Worm (Caenorhabditis elegans) whole organism, L4 larva: ENCODE measurements around the gene nhr-105.

Experiments used
- F37D6.2 ChIP-seq: sonication (generic microtip); optimal IDR thresholded peaks from 2 replicates; lab custom pipeline; 2016; ENCODE audit warnings: mild to moderate bottlenecking, missing genetic modification characterization, missing compliant biosample characterization
- F44E2.7 ChIP-seq: fragments of 200-800 bp; sonication (Bioruptor generic); IDR thresholded peaks from 2 replicates; pipeline ENCODE4 v2.1.2; 2022; ENCODE audit warnings: missing genetic modification characterization, missing compliant biosample characterization
- F49E8.2 ChIP-seq: sonication (generic microtip); optimal IDR thresholded peaks from 2 replicates; lab custom pipeline; 2016; ENCODE audit warnings: missing compliant biosample characterization, mild to moderate bottlenecking, missing genetic modification characterization, borderline replicate concordance
- T20F7.1 ChIP-seq: fragments of 200-800 bp; sonication (Bioruptor generic); optimal IDR thresholded peaks from 2 replicates; lab custom pipeline; 2018; ENCODE audit warnings: mild to moderate bottlenecking, missing genetic modification characterization, missing compliant biosample characterization
- T26A8.4 ChIP-seq: fragments of 200-800 bp; sonication (Bioruptor generic); IDR thresholded peaks from 2 replicates; pipeline ENCODE4 v1.3.6; 2022; ENCODE audit warnings: missing genetic modification characterization, missing compliant biosample characterization
- Y105C5A.15 ChIP-seq: fragments of 200-800 bp; sonication (Bioruptor generic); IDR thresholded peaks from 2 replicates; pipeline ENCODE4 v1.3.6; 2022; ENCODE audit warnings: missing genetic modification characterization, missing compliant biosample characterization
- Y5F2A.4 ChIP-seq: fragments of 200-800 bp; sonication (Bioruptor generic); optimal IDR thresholded peaks from 2 replicates; lab custom pipeline; 2018; ENCODE audit warnings: mild to moderate bottlenecking, missing genetic modification characterization, missing compliant biosample characterization
- aha-1 ChIP-seq: fragments of 150-350 bp; peaks from one replicate; lab custom pipeline; 2014; ENCODE audit warnings: missing biosample characterization, missing genetic modification characterization
- ama-1 ChIP-seq: fragments of 150-350 bp; optimal IDR thresholded peaks from 2 replicates; lab custom pipeline; 2014; ENCODE audit warnings: inconsistent platforms, mixed read lengths
- ces-1 ChIP-seq: fragments of 150-350 bp; sonication (generic microtip); optimal IDR thresholded peaks from 4 replicates; lab custom pipeline; 2014; ENCODE audit warnings: missing biosample characterization, missing genetic modification reagents, missing genetic modification characterization
- ctbp-1 ChIP-seq: fragments of 200-800 bp; sonication (Bioruptor generic); IDR thresholded peaks from 2 replicates; pipeline ENCODE4 v1.3.6; 2022; ENCODE audit warnings: missing genetic modification reagents, missing genetic modification characterization, missing compliant biosample characterization
- daf-12 ChIP-seq: fragments of 150-350 bp; optimal IDR thresholded peaks from 2 replicates; lab custom pipeline; 2014; ENCODE audit warnings: missing biosample characterization, missing genetic modification reagents, missing genetic modification characterization
- daf-16 ChIP-seq, 3 experiments: sonication (generic microtip); optimal IDR thresholded peaks; 2 replicates each; lab custom pipeline; 2016 to 2017; ENCODE audit warnings: missing genetic modification characterization in 3 of 3, missing genetic modification reagents in 3 of 3, mild to moderate bottlenecking in 2 of 3, missing compliant biosample characterization in 2 of 3, missing biosample characterization in 1 of 3, moderate library complexity in 1 of 3
- dmd-6 ChIP-seq: fragments of 200-800 bp; sonication (Bioruptor generic); IDR thresholded peaks from 2 replicates; pipeline ENCODE4 v1.3.6; 2022; ENCODE audit warnings: missing genetic modification reagents, missing genetic modification characterization, missing compliant biosample characterization
- dmd-9 ChIP-seq: fragments of 200-800 bp; sonication (Bioruptor generic); IDR thresholded peaks from 2 replicates; pipeline ENCODE4 v1.3.6; 2022; ENCODE audit warnings: missing genetic modification reagents, missing genetic modification characterization, missing compliant biosample characterization
- dpl-1 ChIP-seq: fragments of 150-350 bp; optimal IDR thresholded peaks from 2 replicates; lab custom pipeline; 2014; ENCODE audit warnings: missing biosample characterization, missing genetic modification reagents, missing genetic modification characterization
- dve-1 ChIP-seq: sonication (generic microtip); optimal IDR thresholded peaks from 2 replicates; lab custom pipeline; 2017; ENCODE audit warnings: antibody characterized with exemption, mild to moderate bottlenecking, missing genetic modification characterization, missing compliant biosample characterization; ENCODE audit not compliant: insufficient read depth
- egl-27 ChIP-seq: sonication (generic microtip); optimal IDR thresholded peaks from 3 replicates; lab custom pipeline; 2017; ENCODE audit warnings: missing biosample characterization, missing genetic modification reagents, missing genetic modification characterization
- fkh-10 ChIP-seq: fragments of 150-350 bp; optimal IDR thresholded peaks from 2 replicates; lab custom pipeline; 2014; ENCODE audit warnings: missing biosample characterization, missing genetic modification reagents, missing genetic modification characterization
- hif-1 ChIP-seq, 2 experiments: sonication (generic microtip); optimal IDR thresholded peaks; 2 replicates each; lab custom pipeline; 2016 to 2017; ENCODE audit warnings: missing compliant biosample characterization in 2 of 2, missing genetic modification characterization in 2 of 2, missing genetic modification reagents in 2 of 2, missing genotype in 2 of 2, mild to moderate bottlenecking in 1 of 2
- hlh-11 ChIP-seq: fragments of 200-800 bp; sonication (Bioruptor generic); optimal IDR thresholded peaks from 2 replicates; lab custom pipeline; 2018; ENCODE audit warnings: mild to moderate bottlenecking, missing genetic modification characterization, missing compliant biosample characterization
- hlh-30 ChIP-seq: sonication (generic microtip); optimal IDR thresholded peaks from 2 replicates; lab custom pipeline; 2017; ENCODE audit warnings: antibody characterized with exemption, mild to moderate bottlenecking, missing genetic modification characterization, missing compliant biosample characterization; ENCODE audit not compliant: insufficient read depth
- jun-1 ChIP-seq: fragments of 150-350 bp; optimal IDR thresholded peaks from 2 replicates; lab custom pipeline; 2014; ENCODE audit warnings: missing biosample characterization, missing genetic modification reagents, missing genetic modification characterization
- lin-13 ChIP-seq: fragments of 150-350 bp; optimal IDR thresholded peaks from 2 replicates; lab custom pipeline; 2014; ENCODE audit warnings: missing biosample characterization, missing genetic modification reagents, missing genetic modification characterization
- lin-38 ChIP-seq: fragments of 200-800 bp; sonication (Bioruptor generic); IDR thresholded peaks from 2 replicates; pipeline ENCODE4 v1.3.6; 2022; ENCODE audit warnings: missing genetic modification reagents, missing genetic modification characterization, missing compliant biosample characterization
- lsy-2 ChIP-seq, 2 experiments: fragments of 150-350 bp in 1 of 2; sonication (generic microtip) in 1 of 2; optimal IDR thresholded peaks; 2 replicates each; lab custom pipeline; 2014 to 2017; ENCODE audit warnings: missing biosample characterization in 2 of 2, missing genetic modification characterization in 2 of 2
- madf-5 ChIP-seq, 2 experiments: fragments of 200-800 bp; sonication (Bioruptor generic); IDR thresholded peaks; 2 replicates each; pipeline ENCODE4 v1.3.6; 2022; ENCODE audit warnings: missing compliant biosample characterization in 2 of 2, missing genetic modification characterization in 2 of 2
- mep-1 ChIP-seq: fragments of 150-350 bp; sonication (generic microtip); optimal IDR thresholded peaks from 3 replicates; lab custom pipeline; 2014; ENCODE audit warnings: missing biosample characterization, missing genetic modification characterization
- mes-2 ChIP-seq: sonication (generic microtip); optimal IDR thresholded peaks from 2 replicates; lab custom pipeline; 2016; ENCODE audit warnings: missing genotype, mild to moderate bottlenecking, missing genetic modification characterization, missing compliant biosample characterization; ENCODE audit not compliant: poor library complexity, severe bottlenecking
- nhr-102 ChIP-seq: sonication (generic microtip); optimal IDR thresholded peaks from 2 replicates; lab custom pipeline; 2016; ENCODE audit warnings: mild to moderate bottlenecking, missing genetic modification characterization, moderate library complexity, missing compliant biosample characterization
- nhr-111 ChIP-seq: fragments of 200-800 bp; sonication (Bioruptor generic); optimal IDR thresholded peaks from 2 replicates; lab custom pipeline; 2018; ENCODE audit warnings: mild to moderate bottlenecking, missing genetic modification characterization, missing compliant biosample characterization
- nhr-28 ChIP-seq: fragments of 150-350 bp; optimal IDR thresholded peaks from 2 replicates; lab custom pipeline; 2014; ENCODE audit warnings: missing biosample characterization, missing genetic modification characterization
- nhr-48 ChIP-seq: sonication (generic microtip); optimal IDR thresholded peaks from 2 replicates; lab custom pipeline; 2016; ENCODE audit warnings: mild to moderate bottlenecking, missing genetic modification characterization, missing compliant biosample characterization
- nhr-6 ChIP-seq: fragments of 150-350 bp; optimal IDR thresholded peaks from 2 replicates; lab custom pipeline; 2014; ENCODE audit warnings: missing biosample characterization, missing genetic modification characterization
- pha-4 ChIP-seq, 2 experiments: fragments of 150-350 bp in 1 of 2; fragments of 200-800 bp in 1 of 2; sonication (Bioruptor generic) in 1 of 2; IDR thresholded peaks in 1 of 2; optimal IDR thresholded peaks in 1 of 2; 2 replicates each; pipeline versions ENCODE4 v1.3.6 to Lab custom; 2014 to 2022; ENCODE audit warnings: missing genetic modification characterization in 2 of 2, missing genetic modification reagents in 2 of 2, missing biosample characterization in 1 of 2, missing compliant biosample characterization in 1 of 2
- pqm-1 ChIP-seq: sonication (generic microtip); optimal IDR thresholded peaks from 2 replicates; lab custom pipeline; 2017; ENCODE audit warnings: missing biosample characterization, missing genetic modification characterization
- rbr-2 ChIP-seq: sonication (generic microtip); optimal IDR thresholded peaks from 2 replicates; lab custom pipeline; 2016; ENCODE audit warnings: missing genotype, missing genetic modification characterization, missing compliant biosample characterization
- skn-1 ChIP-seq: fragments of 150-350 bp; optimal IDR thresholded peaks from 2 replicates; lab custom pipeline; 2014; ENCODE audit warnings: missing biosample characterization, missing genetic modification characterization
- snpc-1.2 ChIP-seq: fragments of 200-800 bp; sonication (Bioruptor generic); IDR thresholded peaks from 2 replicates; pipeline ENCODE4 v1.3.6; 2022; ENCODE audit warnings: missing genetic modification reagents, missing genetic modification characterization, missing compliant biosample characterization
- spr-1 ChIP-seq: sonication (generic microtip); optimal IDR thresholded peaks from 2 replicates; lab custom pipeline; 2016; ENCODE audit warnings: mild to moderate bottlenecking, missing genetic modification characterization, missing compliant biosample characterization
- spr-3 ChIP-seq: fragments of 200-800 bp; sonication (Bioruptor generic); optimal IDR thresholded peaks from 2 replicates; lab custom pipeline; 2018; ENCODE audit warnings: mild to moderate bottlenecking, missing genetic modification characterization, missing compliant biosample characterization
- tag-97 ChIP-seq: fragments of 200-800 bp; sonication (Bioruptor generic); IDR thresholded peaks from 2 replicates; pipeline ENCODE4 v1.3.6; 2022; ENCODE audit warnings: missing genetic modification characterization, missing compliant biosample characterization
- unc-130 ChIP-seq: sonication (generic microtip); optimal IDR thresholded peaks from 2 replicates; lab custom pipeline; 2016; ENCODE audit warnings: missing genetic modification reagents, missing genetic modification characterization, missing compliant biosample characterization
- zip-11 ChIP-seq: fragments of 200-800 bp; sonication (Bioruptor generic); IDR thresholded peaks from 2 replicates; pipeline ENCODE4 v1.3.6; 2022; ENCODE audit warnings: missing genetic modification characterization, missing compliant biosample characterization
- ztf-7 ChIP-seq: fragments of 150-350 bp; optimal IDR thresholded peaks from 2 replicates; lab custom pipeline; 2014; ENCODE audit warnings: missing biosample characterization, missing genetic modification characterization

nhr-105 gene

ce11 chrIV:7044552-7045139 lies 5.3 kb upstream of the nhr-105 start, which contains the start of gene tin-9.1:
Gene tin-9.1 (minus strand): TSS chrIV:7044602.
- TF ChIP-seq spr-1 (tag; lab: Kevin White, UChicago) (peak; percentile 12), unc-130 (GFP tag; lab: Kevin White, UChicago) (no peak), snpc-1.2 (GFP tag; lab: Robert Waterston, UW) (peak; percentile 53; the same call in 1 of the 2 replicates), F49E8.2 (tag; lab: Kevin White, UChicago) (no peak), hlh-30 (tag; lab: Kevin White, UChicago) (peak; percentile 66), lsy-2 (tag; optimal IDR thresholded peaks at IDR 0.05; lab: Kevin White, UChicago) (peak in 1 of 2 experiments; percentile 92), F37D6.2 (peak; percentile 21), Y5F2A.4 (GFP tag; lab: Kevin White, UChicago) (no peak), zip-11 (no peak), daf-16 (GFP tag; optimal IDR thresholded peaks at IDR 0.05; lab: Kevin White, UChicago) (no peak), daf-16 (tag; optimal IDR thresholded peaks at IDR 0.05; lab: Kevin White, UChicago) (peak; percentile 53), dmd-6 (GFP tag; lab: Robert Waterston, UW) (peak; percentile 58), lin-38 (GFP tag; lab: Robert Waterston, UW) (peak; percentile 72), Y105C5A.15 (no peak), mep-1 (peak; percentile 55), jun-1 (tag; lab: Kevin White, UChicago) (no peak), rbr-2 (tag; lab: Kevin White, UChicago) (peak; percentile 52), T20F7.1 (GFP tag; lab: Kevin White, UChicago) (peak; percentile 55), T26A8.4 (GFP tag; lab: Robert Waterston, UW) (peak; percentile 28; the same call in 1 of the 2 replicates), hlh-11 (tag; lab: Kevin White, UChicago) (peak; percentile 56), nhr-102 (tag; lab: Kevin White, UChicago) (peak; percentile 18), ztf-7 (tag; lab: Kevin White, UChicago) (peak; percentile 49), dve-1 (tag; lab: Kevin White, UChicago) (peak; percentile 74), nhr-28 (peak; percentile 37), aha-1 (tag; lab: Kevin White, UChicago) (peak; percentile 35), dpl-1 (GFP tag; lab: Kevin White, UChicago) (peak; percentile 75), lin-13 (GFP tag; lab: Kevin White, UChicago) (peak; percentile 48), nhr-6 (peak; percentile 53), pha-4 (GFP tag; IDR thresholded peaks at IDR 0.05; lab: Robert Waterston, UW) (no peak), pha-4 (tag; optimal IDR thresholded peaks at IDR 0.05; lab: Kevin White, UChicago) (peak; percentile 7), mes-2 (tag; lab: Kevin White, UChicago) (peak; percentile 88), nhr-48 (tag; lab: Kevin White, UChicago) (peak; percentile 28), fkh-10 (GFP tag; lab: Kevin White, UChicago) (no peak)

ce11 chrIV:7045362-7045936 lies 4.5 kb upstream of the nhr-105 start:
- TF ChIP-seq mes-2 (tag; lab: Kevin White, UChicago) (no peak), dmd-9 (no peak), nhr-111 (GFP tag; lab: Kevin White, UChicago) (no peak), rbr-2 (tag; lab: Kevin White, UChicago) (no peak), F44E2.7 (GFP tag; lab: Robert Waterston, UW) (no peak), dmd-6 (GFP tag; lab: Robert Waterston, UW) (peak; percentile 33; the same call in 1 of the 2 replicates), lin-13 (GFP tag; lab: Kevin White, UChicago) (no peak), madf-5 (GFP tag; IDR thresholded peaks at IDR 0.05; lab: Robert Waterston, UW) (no peak), spr-3 (no peak), ama-1 (lab: Kevin White, UChicago) (no peak), daf-16 (GFP tag; optimal IDR thresholded peaks at IDR 0.05; lab: Kevin White, UChicago) (no peak), daf-16 (tag; optimal IDR thresholded peaks at IDR 0.05; lab: Kevin White, UChicago) (peak; percentile 20), ctbp-1 (no peak), aha-1 (tag; lab: Kevin White, UChicago) (peak; percentile 19), dve-1 (tag; lab: Kevin White, UChicago) (peak; percentile 20), ces-1 (GFP tag; lab: Kevin White, UChicago) (no peak), skn-1 (tag; lab: Kevin White, UChicago) (no peak), nhr-28 (peak; percentile 35), pqm-1 (tag; lab: Kevin White, UChicago) (peak; percentile 66), tag-97 (GFP tag; lab: Robert Waterston, UW) (no peak), hif-1 (tag; optimal IDR thresholded peaks at IDR 0.05; lab: Kevin White, UChicago) (no peak), daf-12 (tag; lab: Kevin White, UChicago) (no peak), egl-27 (no peak)
